Worm (Caenorhabditis elegans) whole organism, young adult: ENCODE data around the gene C38C6.3.

Experiments used
- B0035.1 ChIP-seq: sonication (generic microtip); optimal IDR thresholded peaks from 2 replicates; lab custom pipeline; 2016; ENCODE audit warnings: missing genetic modification characterization, mild to moderate bottlenecking, missing compliant biosample characterization, missing genotype, missing genetic modification reagents
- B0261.1 ChIP-seq: sonication (generic microtip); optimal IDR thresholded peaks from 2 replicates; lab custom pipeline; 2016; ENCODE audit warnings: mild to moderate bottlenecking, missing genetic modification characterization, moderate library complexity, missing compliant biosample characterization
- D2030.7 ChIP-seq: fragments of 200-800 bp; sonication (Bioruptor generic); IDR thresholded peaks from 2 replicates; pipeline ENCODE4 v1.3.6; 2022; ENCODE audit warnings: missing genetic modification reagents, missing genetic modification characterization, missing compliant biosample characterization
- F10E7.11 ChIP-seq: sonication (generic microtip); optimal IDR thresholded peaks from 2 replicates; lab custom pipeline; 2017; ENCODE audit warnings: mild to moderate bottlenecking, missing genetic modification characterization, moderate library complexity, missing compliant biosample characterization
- F23B12.7 ChIP-seq: sonication (generic microtip); optimal IDR thresholded peaks from 2 replicates; lab custom pipeline; 2017; ENCODE audit warnings: missing genetic modification characterization, mild to moderate bottlenecking, missing compliant biosample characterization, antibody characterized with exemption, moderate library complexity; ENCODE audit not compliant: insufficient read depth
- F37B4.10 ChIP-seq: fragments of 200-800 bp; sonication (Bioruptor generic); IDR thresholded peaks from 2 replicates; pipeline ENCODE4 v1.3.6; 2022; ENCODE audit warnings: missing genetic modification characterization, missing compliant biosample characterization
- F52B5.7 ChIP-seq: sonication (generic microtip); optimal IDR thresholded peaks from 2 replicates; lab custom pipeline; 2016; ENCODE audit warnings: mild to moderate bottlenecking, missing genetic modification characterization, missing compliant biosample characterization
- F57A8.1 ChIP-seq: fragments of 200-800 bp; sonication (Bioruptor generic); optimal IDR thresholded peaks from 2 replicates; lab custom pipeline; 2018; ENCODE audit warnings: mild to moderate bottlenecking, missing genetic modification characterization, moderate library complexity, missing compliant biosample characterization
- F57C9.4 ChIP-seq: sonication (generic microtip); optimal IDR thresholded peaks from 2 replicates; lab custom pipeline; 2017; ENCODE audit warnings: mild to moderate bottlenecking, missing genetic modification characterization, missing compliant biosample characterization
- akir-1 ChIP-seq: fragments of 200-800 bp; sonication (Bioruptor generic); optimal IDR thresholded peaks from 2 replicates; lab custom pipeline; 2018; ENCODE audit warnings: mild to moderate bottlenecking, missing genetic modification characterization, moderate library complexity, missing compliant biosample characterization
- ama-1 ChIP-seq, 3 experiments: fragments of 150-350 bp in 1 of 3; sonication (generic microtip) in 2 of 3; optimal IDR thresholded peaks; 2 replicates each; lab custom pipeline; 2014 to 2018; ENCODE audit warnings: missing biosample characterization in 2 of 3, missing genetic modification characterization in 2 of 3, missing genetic modification reagents in 2 of 3
- aptf-2 ChIP-seq: fragments of 200-800 bp; sonication (Bioruptor generic); conservative IDR thresholded peaks from 2 replicates; pipeline ENCODE4 v1.3.6; 2022; ENCODE audit warnings: missing genetic modification reagents, missing genetic modification characterization, missing compliant biosample characterization
- attf-6 ChIP-seq: fragments of 200-800 bp; sonication (Bioruptor generic); IDR thresholded peaks from 2 replicates; pipeline ENCODE4 v1.3.6; 2022; ENCODE audit warnings: missing genetic modification reagents, missing genetic modification characterization, missing compliant biosample characterization
- cebp-1 ChIP-seq, 2 experiments: fragments of 200-800 bp in 1 of 2; sonication (Bioruptor generic) in 1 of 2; sonication (generic microtip) in 1 of 2; IDR thresholded peaks in 1 of 2; optimal IDR thresholded peaks in 1 of 2; 2 replicates each; pipeline versions ENCODE4 v1.3.6 to Lab custom; 2017 to 2022; ENCODE audit warnings: missing compliant biosample characterization in 2 of 2, missing genetic modification characterization in 2 of 2, mild to moderate bottlenecking in 1 of 2, missing genetic modification reagents in 1 of 2, moderate library complexity in 1 of 2
- dpl-1 ChIP-seq: fragments of 150-350 bp; optimal IDR thresholded peaks from 2 replicates; lab custom pipeline; 2014; ENCODE audit warnings: missing biosample characterization, missing genetic modification reagents, missing genetic modification characterization
- efl-1 ChIP-seq: fragments of 150-350 bp; optimal IDR thresholded peaks from 2 replicates; lab custom pipeline; 2014; ENCODE audit warnings: missing biosample characterization, missing genetic modification reagents, missing genetic modification characterization
- egrh-3 ChIP-seq: fragments of 200-800 bp; sonication (Bioruptor generic); IDR thresholded peaks from 2 replicates; pipeline ENCODE4 v1.3.6; 2022; ENCODE audit warnings: missing genetic modification reagents, missing genetic modification characterization, missing compliant biosample characterization
- ekl-4 ChIP-seq: fragments of 200-800 bp; sonication (Bioruptor generic); IDR thresholded peaks from 2 replicates; pipeline ENCODE4 v1.3.6; 2022; ENCODE audit warnings: missing genetic modification reagents, missing genetic modification characterization, missing compliant biosample characterization
- fkh-3 ChIP-seq: sonication (generic microtip); optimal IDR thresholded peaks from 2 replicates; lab custom pipeline; 2016; ENCODE audit warnings: mild to moderate bottlenecking, missing genetic modification characterization, missing compliant biosample characterization
- hmg-1.2 ChIP-seq: fragments of 200-800 bp; sonication (Bioruptor generic); IDR thresholded peaks from 2 replicates; pipeline ENCODE4 v1.3.6; 2022; ENCODE audit warnings: missing genetic modification reagents, missing genetic modification characterization, missing compliant biosample characterization
- let-526 ChIP-seq: fragments of 200-800 bp; sonication (Bioruptor generic); IDR thresholded peaks from 2 replicates; pipeline ENCODE4 v1.3.6; 2022; ENCODE audit warnings: missing genetic modification reagents, missing genetic modification characterization, missing compliant biosample characterization
- let-607 ChIP-seq, 2 experiments: fragments of 200-800 bp in 1 of 2; sonication (Bioruptor generic) in 1 of 2; sonication (generic microtip) in 1 of 2; optimal IDR thresholded peaks; 2 replicates each; lab custom pipeline; 2016 to 2018; ENCODE audit warnings: mild to moderate bottlenecking in 2 of 2, missing compliant biosample characterization in 2 of 2, missing genetic modification characterization in 2 of 2, moderate library complexity in 2 of 2, missing genotype in 1 of 2
- lin-26 ChIP-seq: fragments of 200-800 bp; sonication (Bioruptor generic); IDR thresholded peaks from 2 replicates; pipeline ENCODE4 v1.3.6; 2022; ENCODE audit warnings: missing genetic modification reagents, missing genetic modification characterization, missing compliant biosample characterization
- madf-6 ChIP-seq: fragments of 200-800 bp; sonication (Bioruptor generic); IDR thresholded peaks from 2 replicates; pipeline ENCODE4 v1.3.6; 2022; ENCODE audit warnings: missing genetic modification reagents, missing genetic modification characterization, missing compliant biosample characterization
- mcd-1 ChIP-seq: fragments of 200-800 bp; sonication (Bioruptor generic); IDR thresholded peaks from 2 replicates; pipeline ENCODE4 v1.3.6; 2022; ENCODE audit warnings: missing genetic modification reagents, missing genetic modification characterization, missing compliant biosample characterization
- mes-4 ChIP-seq: sonication (generic microtip); optimal IDR thresholded peaks from 2 replicates; lab custom pipeline; 2016; ENCODE audit warnings: missing genotype, missing genetic modification characterization, missing compliant biosample characterization
- mxl-1 ChIP-seq: sonication (generic microtip); optimal IDR thresholded peaks from 2 replicates; lab custom pipeline; 2016; ENCODE audit warnings: missing genetic modification characterization, missing compliant biosample characterization
- nfya-2 ChIP-seq: fragments of 200-800 bp; sonication (Bioruptor generic); IDR thresholded peaks from 2 replicates; pipeline ENCODE4 v1.3.6; 2022; ENCODE audit warnings: missing genetic modification reagents, missing genetic modification characterization, missing compliant biosample characterization
- nfyb-1 ChIP-seq: fragments of 200-800 bp; sonication (Bioruptor generic); IDR thresholded peaks from 2 replicates; pipeline ENCODE4 v1.3.6; 2022; ENCODE audit warnings: missing genetic modification reagents, missing genetic modification characterization, missing compliant biosample characterization
- nhr-90 ChIP-seq: sonication (generic microtip); optimal IDR thresholded peaks from 2 replicates; lab custom pipeline; 2016; ENCODE audit warnings: missing genotype, mild to moderate bottlenecking, missing genetic modification characterization, missing compliant biosample characterization
- rpc-1 ChIP-seq, 2 experiments: fragments of 150-350 bp in 1 of 2; sonication (generic microtip) in 1 of 2; optimal IDR thresholded peaks; 2 replicates each; lab custom pipeline; 2014 to 2018; ENCODE audit warnings: missing biosample characterization in 1 of 2, missing genetic modification characterization in 1 of 2, missing genetic modification reagents in 1 of 2, missing genotype in 1 of 2
- snpc-1.1 ChIP-seq: sonication (generic microtip); optimal IDR thresholded peaks from 2 replicates; lab custom pipeline; 2017; ENCODE audit warnings: missing genetic modification characterization, mild to moderate bottlenecking, missing compliant biosample characterization, antibody characterized with exemption, moderate library complexity, missing genotype, missing genetic modification reagents; ENCODE audit not compliant: insufficient read depth
- snpc-3.4 ChIP-seq: sonication (generic microtip); optimal IDR thresholded peaks from 2 replicates; lab custom pipeline; 2017; ENCODE audit warnings: missing genetic modification characterization, mild to moderate bottlenecking, missing compliant biosample characterization, antibody characterized with exemption, moderate library complexity, missing genotype, missing genetic modification reagents
- snpc-4 ChIP-seq, 5 experiments: fragments of 150-350 bp in 1 of 5; sonication (generic microtip) in 4 of 5; optimal IDR thresholded peaks; 2 replicates each; lab custom pipeline; 2014 to 2018; ENCODE audit warnings: missing genetic modification characterization in 5 of 5, missing biosample characterization in 3 of 5, antibody characterized with exemption in 2 of 5, mild to moderate bottlenecking in 2 of 5, missing compliant biosample characterization in 2 of 5, missing genotype in 2 of 5, moderate library complexity in 2 of 5, missing genetic modification reagents in 1 of 5
- somi-1 ChIP-seq: fragments of 200-800 bp; sonication (Bioruptor generic); optimal IDR thresholded peaks from 2 replicates; lab custom pipeline; 2018; ENCODE audit warnings: mild to moderate bottlenecking, missing genetic modification characterization, missing compliant biosample characterization
- sptf-2 ChIP-seq: fragments of 200-800 bp; sonication (Bioruptor generic); optimal IDR thresholded peaks from 2 replicates; lab custom pipeline; 2018; ENCODE audit warnings: mild to moderate bottlenecking, missing genetic modification characterization, missing compliant biosample characterization
- tbp1 ChIP-seq: fragments of 200-800 bp; sonication (Bioruptor generic); optimal IDR thresholded peaks from 2 replicates; lab custom pipeline; 2018; ENCODE audit warnings: mild to moderate bottlenecking, missing genetic modification characterization, missing compliant biosample characterization
- ztf-25 ChIP-seq: fragments of 200-800 bp; sonication (Bioruptor generic); IDR thresholded peaks from 2 replicates; pipeline ENCODE4 v1.3.6; 2022; ENCODE audit warnings: missing genetic modification reagents, missing genetic modification characterization, missing compliant biosample characterization

C38C6.3 gene

DNA sequence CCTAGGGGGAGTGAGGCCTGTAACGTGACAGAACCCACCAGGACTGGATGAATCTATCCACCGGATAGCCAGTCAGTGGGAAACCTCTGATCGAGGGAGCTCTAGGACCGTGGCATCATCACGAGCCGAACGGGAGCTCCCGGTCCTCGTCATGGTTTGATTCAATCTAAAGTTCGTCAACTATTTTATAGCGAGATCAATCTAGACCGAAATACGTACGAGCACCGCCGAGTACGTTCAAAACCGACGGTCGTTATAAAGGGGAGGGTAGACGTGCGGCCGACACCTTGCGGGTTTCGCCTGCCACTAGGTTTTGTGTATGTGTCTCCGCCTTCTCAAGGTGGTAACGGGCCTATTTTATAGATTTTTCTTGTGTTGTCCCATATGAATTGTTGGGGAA is 8.5 kb downstream of the C38C6.3 start:
- peak; percentile 76 for TF ChIP-seq snpc-1.1
- peak; percentile 52 for TF ChIP-seq snpc-4 (GFP tag; optimal IDR thresholded peaks at IDR 0.05; lab: Kevin White, UChicago)
- TF ChIP-seq snpc-4 (tag; optimal IDR thresholded peaks at IDR 0.05; lab: Kevin White, UChicago), result peak; percentile 55 to 94 (median 76)
- TF ChIP-seq rpc-1 (optimal IDR thresholded peaks at IDR 0.05; lab: Kevin White, UChicago), result peak; percentile 24
- TF ChIP-seq rpc-1 (tag; optimal IDR thresholded peaks at IDR 0.05; lab: Kevin White, UChicago), result peak; percentile 64
- peak; percentile 64 for TF ChIP-seq D2030.7 (GFP tag; lab: Robert Waterston, UW)
- TF ChIP-seq tbp1, result peak; percentile 51
- peak; percentile 52; the same call in 1 of the 2 replicates for TF ChIP-seq lin-26
- peak; percentile 69 for TF ChIP-seq hmg-1.2
- peak; percentile 29 for TF ChIP-seq B0261.1
- peak; percentile 30; the same call in 1 of the 2 replicates for TF ChIP-seq mcd-1 (GFP tag; lab: Robert Waterston, UW)

DNA sequence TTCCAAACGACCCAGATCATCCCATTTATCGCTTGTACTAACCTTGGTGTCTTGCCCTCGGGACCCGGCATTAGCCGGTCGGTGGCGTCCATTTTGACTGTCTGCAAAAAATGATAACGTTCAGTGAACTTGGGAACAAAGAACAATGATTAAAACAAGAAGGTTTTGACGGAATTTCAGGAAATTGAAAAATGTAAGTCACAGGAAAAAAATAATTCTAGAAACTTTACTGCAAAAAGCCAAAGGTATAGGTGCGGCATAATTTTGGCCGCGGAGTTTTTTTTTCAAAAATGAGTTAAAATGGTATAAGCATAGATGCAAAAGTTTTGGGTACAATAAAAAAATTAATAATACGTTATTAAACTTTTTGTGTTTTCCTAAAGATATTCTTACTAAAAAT is 11.1 kb downstream of the C38C6.3 start, which contains the start of gene atgp-2:
atgp-2 (minus strand) TSS at position 101 of the 400 bp plus-strand sequence.
- TF ChIP-seq snpc-3.4 (tag; lab: Kevin White, UChicago) (no peak), mxl-1 (no peak), fkh-3 (tag; lab: Kevin White, UChicago) (no peak), snpc-1.1 (no peak), dpl-1 (GFP tag; lab: Kevin White, UChicago) (no peak), nfya-2 (GFP tag; lab: Robert Waterston, UW) (no peak), aptf-2 (GFP tag; lab: Robert Waterston, UW) (no peak), somi-1 (GFP tag; lab: Kevin White, UChicago) (no peak), let-526 (GFP tag; lab: Robert Waterston, UW) (no peak), F52B5.7 (no peak), F57C9.4 (tag; lab: Kevin White, UChicago) (no peak), egrh-3 (GFP tag; lab: Robert Waterston, UW) (no peak), B0035.1 (no peak), F10E7.11 (tag; lab: Kevin White, UChicago) (no peak), attf-6 (GFP tag; lab: Robert Waterston, UW) (no peak), ama-1 (optimal IDR thresholded peaks at IDR 0.05; lab: Kevin White, UChicago) (no peak), ama-1 (GFP tag; optimal IDR thresholded peaks at IDR 0.05; lab: Kevin White, UChicago) (no peak), sptf-2 (GFP tag; lab: Kevin White, UChicago) (no peak), madf-6 (GFP tag; lab: Robert Waterston, UW) (no peak), F37B4.10 (GFP tag; lab: Robert Waterston, UW) (no peak)

DNA sequence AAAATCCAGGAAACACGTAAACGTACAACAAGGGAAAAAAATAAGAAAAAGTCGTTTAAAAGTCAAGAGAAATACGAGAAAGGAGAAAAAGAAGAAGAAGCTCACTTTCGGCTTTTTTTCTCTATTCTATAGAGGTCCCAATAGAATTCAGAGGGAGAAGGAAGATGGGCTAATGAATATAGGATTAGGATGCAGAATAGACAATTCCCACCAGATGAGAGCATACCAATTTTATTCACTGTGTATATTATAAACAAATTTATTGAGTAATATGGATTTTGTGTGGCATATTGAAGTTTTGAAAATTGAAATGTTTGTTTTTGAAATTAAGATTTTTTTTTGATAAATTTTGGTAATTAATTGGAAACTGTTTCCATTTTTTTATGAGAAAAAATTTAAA is 11.5 kb downstream of the C38C6.3 start:
- no peak for TF ChIP-seq lin-26
- TF ChIP-seq akir-1 (GFP tag; lab: Kevin White, UChicago), result no peak
- TF ChIP-seq F23B12.7 (tag; lab: Kevin White, UChicago), result no peak
- no peak for TF ChIP-seq ztf-25 (GFP tag; lab: Robert Waterston, UW)

DNA sequence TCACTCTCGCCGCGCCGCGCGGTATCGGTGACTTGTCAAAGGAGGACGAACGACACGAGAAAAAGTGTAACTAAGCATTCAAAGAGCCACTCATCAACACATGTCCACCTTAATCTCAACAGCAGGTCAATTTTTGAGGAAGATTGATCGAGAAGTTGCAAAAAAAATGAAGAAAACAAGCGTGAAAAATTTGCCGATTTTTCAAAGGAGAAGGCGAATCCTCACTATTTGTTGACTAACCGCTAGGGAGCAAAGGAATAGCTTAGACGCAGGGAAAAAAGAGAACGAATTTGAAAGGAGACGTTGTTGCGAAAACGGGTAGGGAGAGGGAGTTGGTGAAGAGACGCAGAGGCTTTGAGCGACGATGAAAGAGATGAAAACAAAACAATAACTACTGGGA is 12.4 kb downstream of the C38C6.3 start:
- TF ChIP-seq nfyb-1 (GFP tag; lab: Robert Waterston, UW) (no peak), let-607 (tag; optimal IDR thresholded peaks at IDR 0.05; lab: Kevin White, UChicago) (no peak), efl-1 (no peak), ekl-4 (GFP tag; lab: Robert Waterston, UW) (no peak), F57A8.1 (no peak), mes-4 (no peak), hmg-1.2 (peak; percentile 74; the same call in 1 of the 2 replicates), snpc-4 (GFP tag; optimal IDR thresholded peaks at IDR 0.05; lab: Kevin White, UChicago) (no peak), snpc-4 (tag; optimal IDR thresholded peaks at IDR 0.05; lab: Kevin White, UChicago) (peak in 2 of 4 experiments; percentile 15 to 40), cebp-1 (GFP tag; IDR thresholded peaks at IDR 0.05; lab: Robert Waterston, UW) (no peak), cebp-1 (tag; optimal IDR thresholded peaks at IDR 0.05; lab: Kevin White, UChicago) (peak; percentile 64), nhr-90 (no peak)
